Fruit fly (Drosophila melanogaster) Kc167 (cell line): ENCODE measurements around the gene Dbx.

Experiments used
- Myc ChIP-seq: fragments of >200 bp; optimal IDR thresholded peaks from 2 replicates; lab custom pipeline; 2017; ENCODE audit warnings: missing external identifiers
- Sin3A ChIP-seq: fragments of >200 bp; optimal IDR thresholded peaks from 2 replicates; lab custom pipeline; 2018; ENCODE audit warnings: missing external identifiers
- h ChIP-seq: fragments of >200 bp; optimal IDR thresholded peaks from 3 replicates; lab custom pipeline; 2018; ENCODE audit warnings: missing external identifiers
- insv ChIP-seq: fragments of >200 bp; optimal IDR thresholded peaks from 3 replicates; lab custom pipeline; 2018; ENCODE audit warnings: missing external identifiers
- psq ChIP-seq: fragments of >200 bp; optimal IDR thresholded peaks from 2 replicates; lab custom pipeline; 2017; ENCODE audit warnings: missing external identifiers
- ttk ChIP-seq: sonication (Bioruptor generic); optimal IDR thresholded peaks from 2 replicates; lab custom pipeline; 2017; ENCODE audit warnings: missing external identifiers

Gene Dbx

dm6 chr3L:1940843-1941418, 19.8 kb downstream of the Dbx start, which contains the start of gene Mfap1:
Gene Mfap1, plus strand, starts transcription at chr3L:1941068.
- TF ChIP-seq Myc: no peak
- no peak for TF ChIP-seq insv (lab: Kevin White, UChicago)
- TF ChIP-seq h (lab: Kevin White, UChicago): no peak
- no peak for TF ChIP-seq psq
- TF ChIP-seq ttk (lab: Kevin White, UChicago): no peak
- no peak for TF ChIP-seq Sin3A (lab: Kevin White, UChicago)

DNA sequence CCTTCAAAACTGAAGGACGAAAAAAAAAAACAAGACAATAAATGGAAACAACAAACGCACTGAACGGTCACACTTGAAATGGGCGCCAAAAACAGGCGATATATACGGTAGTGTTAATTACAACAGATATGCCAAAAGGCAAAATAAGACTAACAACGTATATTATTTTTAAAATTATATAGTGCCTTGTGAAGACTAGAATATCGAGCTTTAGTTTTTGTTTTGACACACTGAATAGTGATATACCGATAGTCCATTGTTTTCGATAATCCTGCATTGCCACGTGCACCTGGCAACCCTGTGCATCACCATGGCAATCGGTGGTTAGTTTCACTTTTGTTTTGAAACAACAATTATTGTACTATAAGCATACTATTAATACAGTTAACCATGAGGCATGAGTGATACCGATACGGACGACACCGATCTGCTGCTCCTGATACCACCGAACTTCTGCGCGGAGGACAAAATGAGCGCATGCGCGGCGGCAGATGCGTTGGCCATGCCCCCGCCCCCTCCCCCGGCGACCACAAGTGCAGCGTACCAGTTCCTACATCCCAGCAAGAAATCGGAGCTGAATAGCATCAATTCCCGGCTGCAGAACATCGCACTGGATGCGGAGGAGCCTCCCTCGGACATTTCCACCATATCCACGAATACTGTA, 26.5 kb downstream of the Dbx start, which contains the start of the genes mu2 and Cnb:
mu2 (minus strand) TSS at position 13 of the 664 bp plus-strand sequence.
Cnb (plus strand) TSS at position 103 of the 664 bp plus-strand sequence.
- TF ChIP-seq ttk (lab: Kevin White, UChicago) (no peak), Sin3A (lab: Kevin White, UChicago) (no peak), psq (no peak), Myc (no peak), h (lab: Kevin White, UChicago) (no peak), insv (lab: Kevin White, UChicago) (no peak)

DNA sequence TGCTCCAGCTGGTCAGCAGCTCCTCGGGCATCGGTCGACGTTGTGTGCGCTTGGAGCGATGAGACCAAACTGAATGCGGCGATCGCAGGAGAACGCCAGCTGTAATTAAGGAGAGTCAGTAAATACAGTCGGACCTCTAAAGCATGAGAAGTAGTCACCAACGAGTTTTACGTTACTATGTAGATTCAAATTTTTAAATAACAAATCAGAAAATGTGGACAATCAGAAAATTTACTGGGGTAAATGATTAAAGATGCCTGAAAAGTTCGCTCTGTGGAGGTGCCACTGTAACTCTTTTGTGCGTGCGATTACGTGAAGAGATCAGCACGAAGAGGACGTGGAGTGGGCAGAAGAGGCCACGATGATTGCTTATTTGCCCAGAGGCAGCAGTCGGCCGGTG, 41.9 kb downstream of the Dbx start, which contains the start of gene SCOT:
SCOT (plus strand) TSS at position 180 of the 400 bp plus-strand sequence.
- TF ChIP-seq h (lab: Kevin White, UChicago): no peak
- no peak for TF ChIP-seq psq
- no peak for TF ChIP-seq ttk (lab: Kevin White, UChicago)
- no peak for TF ChIP-seq Myc
- no peak for TF ChIP-seq Sin3A (lab: Kevin White, UChicago)
- TF ChIP-seq insv (lab: Kevin White, UChicago): no peak

dm6 chr3L:1964099-1964498, 43.0 kb downstream of the Dbx start, which contains the start of gene mv:
Gene mv, minus strand, starts transcription at chr3L:1964178.
- no peak for TF ChIP-seq psq
- TF ChIP-seq Sin3A (lab: Kevin White, UChicago): no peak
- no peak for TF ChIP-seq insv (lab: Kevin White, UChicago)

DNA sequence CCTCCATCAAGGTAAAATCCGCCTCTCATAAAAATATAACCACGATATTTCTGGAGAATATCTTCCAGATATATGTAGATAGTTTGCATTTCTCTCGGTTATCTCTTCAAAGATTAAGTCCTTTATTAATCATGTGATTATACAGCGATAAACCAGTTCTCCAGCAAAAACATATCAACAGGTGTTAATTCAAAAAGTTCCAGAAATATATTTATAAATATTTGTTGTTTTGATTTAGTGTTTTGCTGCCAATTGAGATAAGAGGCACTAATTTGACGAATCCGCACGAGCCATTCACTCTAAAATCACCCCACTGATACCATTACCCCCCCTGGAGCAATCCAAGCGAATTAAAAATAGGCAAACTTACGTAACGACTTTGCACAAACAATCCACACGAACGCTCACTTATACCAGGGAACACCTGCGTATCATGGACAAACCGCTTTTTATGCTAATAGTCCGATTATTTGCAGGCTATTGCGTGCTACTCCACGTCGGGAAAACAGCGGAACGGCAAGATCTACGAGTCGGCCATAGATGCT, 43.6 kb downstream of the Dbx start:
- no peak for TF ChIP-seq psq
- TF ChIP-seq ttk (lab: Kevin White, UChicago): no peak

DNA sequence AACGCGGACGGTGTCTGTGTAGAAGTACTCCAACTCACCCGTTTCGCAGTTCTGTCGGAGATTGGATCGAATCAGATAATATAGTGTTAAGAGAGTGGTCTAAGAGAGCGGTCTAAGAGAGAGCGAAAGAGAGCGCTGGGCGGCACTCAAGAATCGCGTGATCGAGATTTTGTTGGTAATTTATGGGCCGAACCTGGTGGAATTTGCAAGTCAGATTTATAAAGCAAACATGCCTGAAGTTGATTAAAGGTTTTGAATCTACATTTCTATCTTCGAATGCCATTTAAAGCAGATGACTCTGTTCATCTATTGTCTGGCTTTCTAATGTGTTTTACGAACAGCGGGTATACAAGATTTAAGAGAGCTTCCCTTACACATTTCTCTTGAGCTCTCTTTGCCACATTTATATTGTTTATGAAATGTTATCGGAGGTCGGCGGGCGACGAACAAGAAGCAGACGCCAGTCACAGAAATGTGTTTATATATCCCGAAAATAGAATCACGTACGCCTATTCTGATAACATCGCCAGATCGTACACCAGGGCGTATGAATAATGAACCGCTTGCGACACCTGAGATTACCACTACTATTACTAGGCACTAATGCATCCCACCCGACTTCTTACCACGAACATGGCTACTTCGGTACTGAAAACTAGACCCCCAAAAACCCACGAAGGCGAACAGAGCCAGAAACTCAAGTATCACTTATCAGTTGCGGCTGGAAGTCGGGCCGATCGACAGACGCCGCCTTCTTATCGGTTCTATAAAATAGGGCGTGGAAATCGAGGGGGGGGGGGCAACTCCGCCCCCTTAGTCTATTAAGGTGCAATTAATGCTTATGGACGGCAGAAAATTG, 46.6 kb downstream of the Dbx start:
- no peak for TF ChIP-seq h (lab: Kevin White, UChicago)
- no peak for TF ChIP-seq ttk (lab: Kevin White, UChicago)
- TF ChIP-seq Myc: no peak
- no peak for TF ChIP-seq psq
- no peak for TF ChIP-seq Sin3A (lab: Kevin White, UChicago)

- TF ChIP-seq ttk (lab: Kevin White, UChicago): no peak
- no peak for TF ChIP-seq psq
- TF ChIP-seq h (lab: Kevin White, UChicago): no peak
- TF ChIP-seq insv (lab: Kevin White, UChicago): no peak
- no peak for TF ChIP-seq Myc
- TF ChIP-seq Sin3A (lab: Kevin White, UChicago): no peak
Observed at dm6 chr3L:1968401-1968800, 47.3 kb downstream of the Dbx start.

dm6 chr3L:1968805-1969378, 47.8 kb downstream of the Dbx start:
- TF ChIP-seq ttk (lab: Kevin White, UChicago): no peak
- TF ChIP-seq h (lab: Kevin White, UChicago): no peak
- TF ChIP-seq Myc: no peak
- TF ChIP-seq psq: no peak
- no peak for TF ChIP-seq Sin3A (lab: Kevin White, UChicago)
- TF ChIP-seq insv (lab: Kevin White, UChicago): no peak

dm6 chr3L:1969539-1970337, 48.6 kb downstream of the Dbx start, which contains the start of gene CG1927:
Gene CG1927, minus strand, starts transcription at chr3L:1970079.
- TF ChIP-seq h (lab: Kevin White, UChicago) (no peak), ttk (lab: Kevin White, UChicago) (no peak), insv (lab: Kevin White, UChicago) (no peak), psq (no peak)

dm6 chr3L:1971103-1971742, 50.1 kb downstream of the Dbx start, which contains the start of the genes CG11815 and acs:
Gene CG11815, minus strand, starts transcription at chr3L:1971200.
Gene acs, plus strand, starts transcription at chr3L:1971638.
- TF ChIP-seq h (lab: Kevin White, UChicago): no peak
- no peak for TF ChIP-seq Sin3A (lab: Kevin White, UChicago)
- no peak for TF ChIP-seq insv (lab: Kevin White, UChicago)
- TF ChIP-seq Myc: no peak
- TF ChIP-seq ttk (lab: Kevin White, UChicago): no peak
- no peak for TF ChIP-seq psq
